Worm (Caenorhabditis elegans): ENCODE results near the gene srh-135.

- TF ChIP-seq skn-1 (tag; optimal IDR thresholded peaks at IDR 0.05), result no peak
- no peak for TF ChIP-seq nhr-76 (tag; optimal IDR thresholded peaks at IDR 0.05)
- no peak for TF ChIP-seq elt-1 (tag; optimal IDR thresholded peaks at IDR 0.05)
- no peak for TF ChIP-seq ztf-11 (tag; optimal IDR thresholded peaks at IDR 0.05)
- no peak for TF ChIP-seq aly-2 (tag; optimal IDR thresholded peaks at IDR 0.05)
- no peak for TF ChIP-seq mml-1 (tag; optimal IDR thresholded peaks at IDR 0.05)
- no peak for TF ChIP-seq pha-4 (tag; optimal IDR thresholded peaks at IDR 0.05)
- no peak for TF ChIP-seq egl-27 (tag; optimal IDR thresholded peaks at IDR 0.05)
Observed at ce11 chrII:10182634-10183033, 44.3 kb downstream of the srh-135 start, which contains the start of gene srd-1.
